Fruit fly (Drosophila melanogaster) Kc167 (cell line): Measurements from ENCODE around the gene vsg.

ENCODE experiments used
- h ChIP-seq: fragments of >200 bp; optimal IDR thresholded peaks from 3 replicates; lab custom pipeline; 2018; ENCODE audit warnings: missing external identifiers
- ttk ChIP-seq: sonication (Bioruptor generic); optimal IDR thresholded peaks from 2 replicates; lab custom pipeline; 2017; ENCODE audit warnings: missing external identifiers

DNA sequence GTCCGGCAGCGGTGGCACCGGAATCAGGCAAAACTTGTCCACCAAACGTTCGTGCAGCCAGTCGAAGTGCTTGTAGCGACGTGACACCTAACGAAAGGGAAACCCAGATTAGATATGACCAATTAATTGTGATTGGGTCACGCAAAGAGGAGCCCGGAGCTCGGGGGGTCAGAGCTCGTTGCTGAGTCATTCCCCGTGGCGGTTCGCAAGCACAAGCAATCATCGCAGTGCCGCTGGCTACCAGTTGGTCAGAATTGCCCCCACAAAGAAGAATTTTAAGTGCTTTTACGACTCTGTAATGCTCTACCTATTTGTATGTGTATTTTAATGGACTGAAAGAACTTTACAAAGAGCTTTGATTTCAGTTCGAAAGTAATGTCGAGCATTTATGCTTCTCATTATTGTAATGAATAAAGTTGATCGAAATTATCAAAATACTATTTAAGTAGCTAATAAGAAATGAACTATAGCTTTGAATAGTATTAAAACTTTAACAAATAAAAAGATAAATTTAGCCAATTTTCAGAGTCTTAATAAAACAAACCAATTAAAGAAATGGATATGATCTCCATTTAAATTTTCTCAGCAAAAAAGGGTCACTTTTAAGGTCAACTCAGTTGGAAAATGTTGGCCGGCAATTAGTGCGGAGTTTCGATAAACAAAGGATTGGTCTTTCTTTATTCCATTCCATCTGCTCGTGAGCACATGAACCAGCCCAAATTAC, 1.9 kb upstream of the vsg start:
- no peak for TF ChIP-seq h (lab: Kevin White, UChicago)
- TF ChIP-seq ttk (lab: Kevin White, UChicago): no peak
